Fruit fly (Drosophila melanogaster) whole organism, wandering third instar larva: Measurements from ENCODE around the gene btsz.

Experiments
- Abd-B ChIP-seq: fragments of >200 bp; optimal IDR thresholded peaks from 2 replicates; lab custom pipeline; 2017; ENCODE audit warnings: missing biosample characterization, missing genetic modification characterization
- CG9705 ChIP-seq: fragments of 200-800 bp; sonication (Bioruptor generic); optimal IDR thresholded peaks from 2 replicates; lab custom pipeline; 2018; ENCODE audit warnings: missing biosample characterization, mild to moderate bottlenecking, missing genetic modification characterization
- CrebA ChIP-seq: fragments of 200-800 bp; sonication (Bioruptor generic); optimal IDR thresholded peaks from 2 replicates; lab custom pipeline; 2016; ENCODE audit warnings: missing biosample characterization, mild to moderate bottlenecking, missing genetic modification characterization, borderline replicate concordance
- Dfd ChIP-seq: fragments of >200 bp; optimal IDR thresholded peaks from 2 replicates; lab custom pipeline; 2017; ENCODE audit warnings: missing biosample characterization, missing genetic modification characterization
- Dif ChIP-seq: fragments of 200-275, 200-300 bp; sonication (Bioruptor generic); optimal IDR thresholded peaks from 2 replicates; lab custom pipeline; 2018; ENCODE audit warnings: missing biosample characterization, missing genetic modification characterization; ENCODE audit not compliant: partially characterized antibody
- GATAd ChIP-seq: sonication (Bioruptor generic); optimal IDR thresholded peaks from 2 replicates; lab custom pipeline; 2016; ENCODE audit warnings: missing biosample characterization, missing genetic modification characterization
- Hnf4 ChIP-seq: fragments of 200-800 bp; sonication (Bioruptor generic); optimal IDR thresholded peaks from 2 replicates; lab custom pipeline; 2016; ENCODE audit warnings: missing biosample characterization, mild to moderate bottlenecking, missing genetic modification characterization
- Hr78 ChIP-seq: fragments of >200 bp; optimal IDR thresholded peaks from 2 replicates; lab custom pipeline; 2017; ENCODE audit warnings: missing biosample characterization, missing genetic modification characterization
- Hr83 ChIP-seq: fragments of 200-300 bp; sonication (Bioruptor generic); optimal IDR thresholded peaks from 2 replicates; lab custom pipeline; 2016; ENCODE audit warnings: missing biosample characterization, mild to moderate bottlenecking, missing genetic modification characterization, moderate library complexity; ENCODE audit not compliant: poor library complexity, severe bottlenecking
- Jra ChIP-seq: sonication (Bioruptor generic); optimal IDR thresholded peaks from 2 replicates; lab custom pipeline; 2016; ENCODE audit warnings: missing biosample characterization, missing genetic modification characterization
- Myc ChIP-seq: fragments of >200 bp; optimal IDR thresholded peaks from 2 replicates; lab custom pipeline; 2017
- N ChIP-seq: fragments of >200 bp; optimal IDR thresholded peaks from 2 replicates; lab custom pipeline; 2018; ENCODE audit warnings: missing biosample characterization, missing external identifiers, missing genetic modification characterization
- Rel ChIP-seq, 2 experiments: fragments of 200-800 bp; sonication (Bioruptor generic) in 1 of 2; optimal IDR thresholded peaks; 2 replicates in 1 of 2; 3 replicates in 1 of 2; lab custom pipeline; 2016 to 2019; ENCODE audit warnings: mild to moderate bottlenecking in 2 of 2, missing biosample characterization in 2 of 2, missing genetic modification characterization in 2 of 2, moderate library complexity in 1 of 2
- Sp1 ChIP-seq: fragments of 200-800 bp; sonication (Bioruptor generic); optimal IDR thresholded peaks from 3 replicates; lab custom pipeline; 2019; ENCODE audit warnings: missing biosample characterization, mild to moderate bottlenecking, missing genetic modification characterization, moderate library complexity
- Vsx2 ChIP-seq: fragments of 200-300, 225-300 bp; sonication (Bioruptor generic); optimal IDR thresholded peaks from 2 replicates; lab custom pipeline; 2018; ENCODE audit warnings: missing biosample characterization, missing genetic modification characterization; ENCODE audit not compliant: partially characterized antibody
- br ChIP-seq: fragments of 200-800 bp; sonication (Bioruptor generic); optimal IDR thresholded peaks from 2 replicates; lab custom pipeline; 2016; ENCODE audit warnings: missing biosample characterization, missing genetic modification characterization
- brk ChIP-seq: fragments of 200-800 bp; sonication (Bioruptor generic); optimal IDR thresholded peaks from 2 replicates; lab custom pipeline; 2016; ENCODE audit warnings: missing biosample characterization, mild to moderate bottlenecking, missing genetic modification characterization
- dmrt93B ChIP-seq: fragments of 200-800 bp; sonication (Bioruptor generic); optimal IDR thresholded peaks from 2 replicates; lab custom pipeline; 2018; ENCODE audit warnings: missing biosample characterization, mild to moderate bottlenecking, missing genetic modification characterization
- dsf ChIP-seq: sonication (Bioruptor generic); optimal IDR thresholded peaks from 2 replicates; lab custom pipeline; 2016; ENCODE audit warnings: missing biosample characterization, missing genetic modification characterization, borderline replicate concordance
- fru ChIP-seq: fragments of 200-800 bp; sonication (Bioruptor generic); optimal IDR thresholded peaks from 3 replicates; lab custom pipeline; 2016; ENCODE audit warnings: missing biosample characterization, mild to moderate bottlenecking, missing genetic modification characterization
- h ChIP-seq: fragments of 200-800 bp; sonication (Bioruptor generic); optimal IDR thresholded peaks from 3 replicates; lab custom pipeline; 2016; ENCODE audit warnings: missing biosample characterization, mild to moderate bottlenecking, missing genetic modification characterization
- lola ChIP-seq: fragments of >200 bp; optimal IDR thresholded peaks from 2 replicates; lab custom pipeline; 2017; ENCODE audit warnings: missing biosample characterization, missing genetic modification characterization
- psq ChIP-seq: fragments of 200-800 bp; sonication (Bioruptor generic); optimal IDR thresholded peaks from 3 replicates; lab custom pipeline; 2017; ENCODE audit warnings: missing biosample characterization, mild to moderate bottlenecking, missing genetic modification characterization, moderate library complexity
- sage ChIP-seq: fragments of 200-800 bp; sonication (Bioruptor generic); optimal IDR thresholded peaks from 2 replicates; lab custom pipeline; 2016; ENCODE audit warnings: missing biosample characterization, mild to moderate bottlenecking, missing genetic modification characterization
- tai ChIP-seq: sonication (Bioruptor generic); optimal IDR thresholded peaks from 2 replicates; lab custom pipeline; 2016; ENCODE audit warnings: missing biosample characterization, missing genetic modification characterization
- usp ChIP-seq: fragments of >200 bp; optimal IDR thresholded peaks from 2 replicates; lab custom pipeline; 2017; ENCODE audit warnings: missing biosample characterization, missing genetic modification characterization
- woc ChIP-seq: sonication (Bioruptor generic); optimal IDR thresholded peaks from 2 replicates; lab custom pipeline; 2016; ENCODE audit warnings: missing biosample characterization, mild to moderate bottlenecking, missing genetic modification characterization

btsz gene

dm6 chr3R:14880861-14881260, 5.6 kb upstream of the btsz start:
- TF ChIP-seq Jra (GFP tag; lab: Kevin White, UChicago) = no peak
- TF ChIP-seq GATAd = no peak
- TF ChIP-seq h (GFP tag; lab: Kevin White, UChicago) = no peak
- no peak for TF ChIP-seq woc (GFP tag; lab: Kevin White, UChicago)
- no peak for TF ChIP-seq sage (GFP tag; lab: Kevin White, UChicago)
- TF ChIP-seq Vsx2 (GFP tag; lab: Kevin White, UChicago) = no peak
- no peak for TF ChIP-seq Hr78
- no peak for TF ChIP-seq lola (GFP tag; lab: Kevin White, UChicago)
- no peak for TF ChIP-seq Sp1
- no peak for TF ChIP-seq Rel (GFP tag; optimal IDR thresholded peaks at IDR 0.05; lab: Kevin White, UChicago)
- TF ChIP-seq Rel (tag; optimal IDR thresholded peaks at IDR 0.05; lab: Kevin White, UChicago) = no peak
- TF ChIP-seq Dif (GFP tag; lab: Kevin White, UChicago) = no peak
- TF ChIP-seq Hr83 (GFP tag; lab: Kevin White, UChicago) = no peak
- no peak for TF ChIP-seq N (GFP tag; lab: Kevin White, UChicago)
- TF ChIP-seq brk (GFP tag; lab: Kevin White, UChicago) = no peak

dm6 chr3R:14879207-14879863, 4.0 kb upstream of the btsz start, which contains the start of gene CG3631:
CG3631 (plus strand) TSS chr3R:14879457.
- no peak for TF ChIP-seq usp (GFP tag; lab: Kevin White, UChicago)
- no peak for TF ChIP-seq Hnf4 (GFP tag; lab: Kevin White, UChicago)
- TF ChIP-seq psq (GFP tag; lab: Kevin White, UChicago) = peak; percentile 69

dm6 chr3R:14878145-14878544, 2.9 kb upstream of the btsz start:
- no peak for TF ChIP-seq sage (GFP tag; lab: Kevin White, UChicago)

- TF ChIP-seq N (GFP tag; lab: Kevin White, UChicago) (no peak), Myc (lab: Kevin White, UChicago) (no peak), Rel (GFP tag; optimal IDR thresholded peaks at IDR 0.05; lab: Kevin White, UChicago) (no peak), Rel (tag; optimal IDR thresholded peaks at IDR 0.05; lab: Kevin White, UChicago) (no peak), CrebA (GFP tag; lab: Kevin White, UChicago) (no peak), psq (GFP tag; lab: Kevin White, UChicago) (no peak), dsf (GFP tag; lab: Kevin White, UChicago) (no peak), Vsx2 (GFP tag; lab: Kevin White, UChicago) (no peak), brk (GFP tag; lab: Kevin White, UChicago) (no peak), fru (GFP tag; lab: Kevin White, UChicago) (no peak), Dfd (GFP tag; lab: Kevin White, UChicago) (no peak), dmrt93B (GFP tag; lab: Kevin White, UChicago) (no peak)
Observed at dm6 chr3R:14875965-14876331, 660 bp upstream of the btsz start.

dm6 chr3R:14873345-14873744, 1.9 kb downstream of the btsz start:
- TF ChIP-seq tai (GFP tag; lab: Kevin White, UChicago) = no peak
- TF ChIP-seq Abd-B (GFP tag; lab: Kevin White, UChicago) = no peak
- TF ChIP-seq Jra (GFP tag; lab: Kevin White, UChicago) = no peak
- no peak for TF ChIP-seq dsf (GFP tag; lab: Kevin White, UChicago)
- TF ChIP-seq lola (GFP tag; lab: Kevin White, UChicago) = no peak
- TF ChIP-seq dmrt93B (GFP tag; lab: Kevin White, UChicago) = no peak
- no peak for TF ChIP-seq CG9705 (GFP tag; lab: Kevin White, UChicago)
- no peak for TF ChIP-seq Hr83 (GFP tag; lab: Kevin White, UChicago)
- TF ChIP-seq fru (GFP tag; lab: Kevin White, UChicago) = no peak

- no peak for TF ChIP-seq Myc (lab: Kevin White, UChicago)
- no peak for TF ChIP-seq Vsx2 (GFP tag; lab: Kevin White, UChicago)
- TF ChIP-seq Hr83 (GFP tag; lab: Kevin White, UChicago) = no peak
- no peak for TF ChIP-seq br (GFP tag; lab: Kevin White, UChicago)
- TF ChIP-seq Sp1 = no peak
Observed at dm6 chr3R:14864819-14865218, 10.5 kb downstream of the btsz start.
